Worm (Caenorhabditis elegans) whole organism, mixed stage, embryonic: ENCODE results near the gene C01G10.5.
"Not testable (repeated sequence)": the region's sequence is repeated elsewhere in the genome, so short reads cannot be mapped to it uniquely, and the experiment has no call there.

Source experiments
- M03D4.4 ChIP-seq: sonication (generic microtip); optimal IDR thresholded peaks from 2 replicates; lab custom pipeline; 2017; ENCODE audit warnings: mild to moderate bottlenecking, missing genetic modification characterization, missing compliant biosample characterization
- bed-3 ChIP-seq: fragments of 200-800 bp; sonication (Bioruptor generic); optimal IDR thresholded peaks from 3 replicates; lab custom pipeline; 2018; ENCODE audit warnings: mild to moderate bottlenecking, missing genetic modification characterization, moderate library complexity, missing compliant biosample characterization
- blmp-1 ChIP-seq: fragments of 150-350 bp; optimal IDR thresholded peaks from 2 replicates; lab custom pipeline; 2014; ENCODE audit warnings: missing biosample characterization, missing genetic modification characterization
- ceh-39 ChIP-seq: fragments of 150-350 bp; optimal IDR thresholded peaks from 2 replicates; lab custom pipeline; 2014; ENCODE audit warnings: missing biosample characterization, missing genetic modification characterization
- ceh-43 ChIP-seq: fragments of 200-800 bp; sonication (Bioruptor generic); optimal IDR thresholded peaks from 2 replicates; lab custom pipeline; 2018; ENCODE audit warnings: mild to moderate bottlenecking, missing genetic modification characterization, moderate library complexity, missing compliant biosample characterization
- ceh-83 ChIP-seq: fragments of 200-800 bp; sonication (Bioruptor generic); optimal IDR thresholded peaks from 2 replicates; lab custom pipeline; 2018; ENCODE audit warnings: mild to moderate bottlenecking, missing genetic modification characterization, missing compliant biosample characterization
- drap-1 ChIP-seq: fragments of 200-800 bp; sonication (Bioruptor generic); optimal IDR thresholded peaks from 3 replicates; lab custom pipeline; 2018; ENCODE audit warnings: mild to moderate bottlenecking, missing genetic modification characterization, missing compliant biosample characterization
- elt-1 ChIP-seq: sonication (generic microtip); optimal IDR thresholded peaks from 2 replicates; lab custom pipeline; 2017; ENCODE audit warnings: missing genetic modification characterization, mild to moderate bottlenecking, missing compliant biosample characterization, antibody characterized with exemption, moderate library complexity, borderline replicate concordance; ENCODE audit not compliant: insufficient read depth
- elt-3 ChIP-seq: fragments of 150-350 bp; optimal IDR thresholded peaks from 2 replicates; lab custom pipeline; 2014; ENCODE audit warnings: missing biosample characterization, missing genetic modification characterization
- flh-1 ChIP-seq: fragments of 200-800 bp; sonication (Bioruptor generic); optimal IDR thresholded peaks from 2 replicates; lab custom pipeline; 2018; ENCODE audit warnings: mild to moderate bottlenecking, missing genetic modification characterization, moderate library complexity, missing compliant biosample characterization
- ham-2 ChIP-seq: fragments of 200-800 bp; sonication (Bioruptor generic); optimal IDR thresholded peaks from 2 replicates; lab custom pipeline; 2018; ENCODE audit warnings: mild to moderate bottlenecking, missing genetic modification characterization, missing compliant biosample characterization
- hlh-1 ChIP-seq: fragments of 150-350 bp; optimal IDR thresholded peaks from 2 replicates; lab custom pipeline; 2014; ENCODE audit warnings: missing biosample characterization, missing genetic modification reagents, missing genetic modification characterization
- lin-13 ChIP-seq: fragments of 150-350 bp; optimal IDR thresholded peaks from 2 replicates; lab custom pipeline; 2014; ENCODE audit warnings: missing biosample characterization, missing genetic modification characterization
- lin-32 ChIP-seq: fragments of 200-800 bp; sonication (Bioruptor generic); optimal IDR thresholded peaks from 2 replicates; lab custom pipeline; 2018; ENCODE audit warnings: mild to moderate bottlenecking, missing genetic modification characterization, missing compliant biosample characterization
- mab-5 ChIP-seq: fragments of 150-350 bp; optimal IDR thresholded peaks from 2 replicates; lab custom pipeline; 2014; ENCODE audit warnings: missing biosample characterization, missing genetic modification characterization
- mep-1 ChIP-seq: fragments of 150-350 bp; optimal IDR thresholded peaks from 2 replicates; lab custom pipeline; 2017; ENCODE audit warnings: missing biosample characterization, missing genetic modification reagents, missing genetic modification characterization, inconsistent platforms
- mls-2 ChIP-seq: sonication (generic microtip); optimal IDR thresholded peaks from 2 replicates; lab custom pipeline; 2016; ENCODE audit warnings: mild to moderate bottlenecking, missing genetic modification characterization, moderate library complexity, missing compliant biosample characterization
- nhr-12 ChIP-seq: fragments of 150-350 bp; optimal IDR thresholded peaks from 2 replicates; lab custom pipeline; 2014; ENCODE audit warnings: missing biosample characterization, missing genetic modification characterization
- nhr-237 ChIP-seq: fragments of 150-350 bp; optimal IDR thresholded peaks from 2 replicates; lab custom pipeline; 2014; ENCODE audit warnings: missing biosample characterization, missing genetic modification characterization
- nhr-28 ChIP-seq: fragments of 150-350 bp; optimal IDR thresholded peaks from 2 replicates; lab custom pipeline; 2014; ENCODE audit warnings: missing biosample characterization, missing genetic modification characterization
- nhr-76 ChIP-seq: sonication (generic microtip); optimal IDR thresholded peaks from 2 replicates; lab custom pipeline; 2017; ENCODE audit warnings: missing biosample characterization, missing genetic modification characterization
- pha-4 ChIP-seq: fragments of 150-350 bp; optimal IDR thresholded peaks from 2 replicates; lab custom pipeline; 2018; ENCODE audit warnings: missing biosample characterization, missing genetic modification reagents, missing genetic modification characterization
- sem-2 ChIP-seq: fragments of 200-800 bp; sonication (Bioruptor generic); optimal IDR thresholded peaks from 2 replicates; lab custom pipeline; 2018; ENCODE audit warnings: mild to moderate bottlenecking, missing genetic modification characterization, missing compliant biosample characterization
- snpc-4 ChIP-seq: fragments of 150-350 bp; optimal IDR thresholded peaks from 2 replicates; lab custom pipeline; 2014; ENCODE audit warnings: missing biosample characterization, missing genetic modification characterization
- sptf-1 ChIP-seq: sonication (generic microtip); optimal IDR thresholded peaks from 2 replicates; lab custom pipeline; 2017; ENCODE audit warnings: mild to moderate bottlenecking, missing genetic modification characterization, moderate library complexity, missing compliant biosample characterization
- tbx-8 ChIP-seq: fragments of 200-800 bp; sonication (Bioruptor generic); optimal IDR thresholded peaks from 2 replicates; lab custom pipeline; 2018; ENCODE audit warnings: mild to moderate bottlenecking, missing genetic modification characterization, moderate library complexity, missing compliant biosample characterization
- unc-120 ChIP-seq: sonication (generic microtip); optimal IDR thresholded peaks from 2 replicates; lab custom pipeline; 2017; ENCODE audit warnings: missing genetic modification characterization, missing compliant biosample characterization; ENCODE audit not compliant: poor library complexity, severe bottlenecking
- unc-39 ChIP-seq: fragments of 150-350 bp; optimal IDR thresholded peaks from 2 replicates; lab custom pipeline; 2014; ENCODE audit warnings: missing biosample characterization, missing genetic modification characterization
- zip-8 ChIP-seq: fragments of 150-350 bp; optimal IDR thresholded peaks from 2 replicates; lab custom pipeline; 2014; ENCODE audit warnings: missing biosample characterization, missing genetic modification characterization
- ztf-11 ChIP-seq: fragments of 150-350 bp; optimal IDR thresholded peaks from 2 replicates; lab custom pipeline; 2014; ENCODE audit warnings: missing biosample characterization, missing genetic modification characterization

C01G10.5 gene

ce11 chrV:15127955-15128354 lies 38.6 kb upstream of the C01G10.5 start, which contains the start of gene srr-7:
TSS of gene srr-7 (plus strand) at chrV:15128255.
- no peak for TF ChIP-seq sptf-1 (tag; lab: Kevin White, UChicago)
- TF ChIP-seq ztf-11 (tag; lab: Kevin White, UChicago): no peak
- TF ChIP-seq blmp-1 (tag; lab: Kevin White, UChicago): no peak
- TF ChIP-seq M03D4.4 (tag; lab: Kevin White, UChicago): no peak
- no peak for TF ChIP-seq lin-13 (tag; lab: Kevin White, UChicago)
- TF ChIP-seq nhr-76 (tag; lab: Kevin White, UChicago): no peak
- TF ChIP-seq zip-8 (tag; lab: Kevin White, UChicago): no peak
- no peak for TF ChIP-seq lin-32 (GFP tag; lab: Kevin White, UChicago)
- no peak for TF ChIP-seq ceh-43 (GFP tag; lab: Kevin White, UChicago)
- TF ChIP-seq mab-5: no peak
- no peak for TF ChIP-seq ceh-39 (tag; lab: Kevin White, UChicago)
- no peak for TF ChIP-seq sem-2 (GFP tag; lab: Kevin White, UChicago)
- TF ChIP-seq, all 35 proteins: peak for 0

- TF ChIP-seq nhr-28 (tag; lab: Kevin White, UChicago): no peak
- no peak for TF ChIP-seq M03D4.4 (tag; lab: Kevin White, UChicago)
- TF ChIP-seq elt-1 (tag; lab: Kevin White, UChicago): no peak
- TF ChIP-seq lin-32 (GFP tag; lab: Kevin White, UChicago): no peak
- TF ChIP-seq hlh-1 (tag; lab: Kevin White, UChicago): no peak
- no peak for TF ChIP-seq sem-2 (GFP tag; lab: Kevin White, UChicago)
- no peak for TF ChIP-seq ham-2 (GFP tag; lab: Kevin White, UChicago)
- no peak for TF ChIP-seq tbx-8 (GFP tag; lab: Kevin White, UChicago)
- no peak for TF ChIP-seq elt-3
- no peak for TF ChIP-seq nhr-76 (tag; lab: Kevin White, UChicago)
- no peak for TF ChIP-seq nhr-237 (tag; lab: Kevin White, UChicago)
- no peak for TF ChIP-seq ceh-83
- TF ChIP-seq unc-39 (tag; lab: Kevin White, UChicago): no peak
- no peak for TF ChIP-seq nhr-12 (tag; lab: Kevin White, UChicago)
- no peak for TF ChIP-seq sptf-1 (tag; lab: Kevin White, UChicago)
- TF ChIP-seq ceh-43 (GFP tag; lab: Kevin White, UChicago): no peak
- no peak for TF ChIP-seq bed-3 (GFP tag; lab: Kevin White, UChicago)
- no peak for TF ChIP-seq pha-4 (tag; lab: Kevin White, UChicago)
- no peak for TF ChIP-seq lin-13 (tag; lab: Kevin White, UChicago)
Observed at ce11 chrV:15127413-15127812, 38.1 kb upstream of the C01G10.5 start, which contains the start of gene srj-27. TSS of gene srj-27 (minus strand) at chrV:15127513.

- not testable (repeated sequence) for TF ChIP-seq mls-2, snpc-4, ceh-39 (tag; lab: Kevin White, UChicago)
Observed at ce11 chrV:15125162-15125561, 35.8 kb upstream of the C01G10.5 start, which contains the start of gene ugt-30. TSS of gene ugt-30 (minus strand) at chrV:15125262.

ce11 chrV:15119517-15119916 lies 30.2 kb upstream of the C01G10.5 start, which contains the start of gene flor-1:
TSS of gene flor-1 (minus strand) at chrV:15119617.
- TF ChIP-seq ham-2 (GFP tag; lab: Kevin White, UChicago) (no peak), mab-5 (no peak), hlh-1 (tag; lab: Kevin White, UChicago) (no peak), lin-32 (GFP tag; lab: Kevin White, UChicago) (no peak), sem-2 (GFP tag; lab: Kevin White, UChicago) (no peak), ztf-11 (tag; lab: Kevin White, UChicago) (no peak), ceh-43 (GFP tag; lab: Kevin White, UChicago) (no peak), nhr-12 (tag; lab: Kevin White, UChicago) (no peak), unc-39 (tag; lab: Kevin White, UChicago) (no peak), ceh-39 (tag; lab: Kevin White, UChicago) (no peak), elt-1 (tag; lab: Kevin White, UChicago) (no peak), flh-1 (GFP tag; lab: Kevin White, UChicago) (no peak), mep-1 (no peak), drap-1 (no peak), unc-120 (tag; lab: Kevin White, UChicago) (no peak), nhr-76 (tag; lab: Kevin White, UChicago) (no peak), snpc-4 (tag; lab: Kevin White, UChicago) (no peak), nhr-237 (tag; lab: Kevin White, UChicago) (no peak), pha-4 (tag; lab: Kevin White, UChicago) (no peak), zip-8 (tag; lab: Kevin White, UChicago) (no peak)
